Worm (Caenorhabditis elegans) whole organism, L2 larva: ENCODE measurements around the gene dmsr-14.

Source experiments
- alr-1 ChIP-seq: fragments of 150-350 bp; optimal IDR thresholded peaks from 2 replicates; lab custom pipeline; 2014; ENCODE audit warnings: missing biosample characterization, missing genetic modification characterization
- mdl-1 ChIP-seq, 2 experiments: fragments of 150-350 bp in 1 of 2; sonication (generic microtip) in 1 of 2; optimal IDR thresholded peaks; 2 replicates each; lab custom pipeline; 2017; ENCODE audit warnings: missing biosample characterization in 2 of 2, missing genetic modification characterization in 2 of 2
- unc-55 ChIP-seq: fragments of 150-350 bp; sonication (generic microtip); optimal IDR thresholded peaks from 3 replicates; lab custom pipeline; 2014; ENCODE audit warnings: missing biosample characterization, missing genetic modification reagents, missing genetic modification characterization

DNA sequence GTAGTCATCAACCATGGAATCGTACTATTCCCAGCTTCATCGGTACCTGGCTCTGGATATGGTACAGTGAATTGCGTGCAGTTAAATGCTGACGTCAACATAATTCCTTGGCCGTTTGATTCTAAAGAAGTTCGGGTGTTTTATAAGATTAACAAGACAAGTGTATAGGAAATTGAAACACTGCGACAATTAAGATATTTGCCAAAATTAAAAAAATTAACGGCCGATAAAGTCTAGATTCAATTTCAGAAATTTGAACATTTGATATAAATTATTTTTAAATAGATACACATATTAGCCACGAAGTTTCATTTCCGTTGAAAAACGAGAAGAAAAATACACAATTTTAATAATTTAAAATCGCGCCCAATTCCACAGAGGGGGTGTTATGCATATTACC is 10.7 kb downstream of the dmsr-14 start, which contains the start of gene dmsr-12:
- no peak for TF ChIP-seq mdl-1 (tag; optimal IDR thresholded peaks at IDR 0.05; lab: Kevin White, UChicago)
- no peak for TF ChIP-seq unc-55 (GFP tag; lab: Kevin White, UChicago)
- no peak for TF ChIP-seq alr-1 (tag; lab: Kevin White, UChicago)
